Worm (Caenorhabditis elegans): ENCODE results near the gene mms-19.
A peak's percentile ranks its signal among the peaks of the same experiment; 100 is the strongest.

The mms-19 gene

DNA sequence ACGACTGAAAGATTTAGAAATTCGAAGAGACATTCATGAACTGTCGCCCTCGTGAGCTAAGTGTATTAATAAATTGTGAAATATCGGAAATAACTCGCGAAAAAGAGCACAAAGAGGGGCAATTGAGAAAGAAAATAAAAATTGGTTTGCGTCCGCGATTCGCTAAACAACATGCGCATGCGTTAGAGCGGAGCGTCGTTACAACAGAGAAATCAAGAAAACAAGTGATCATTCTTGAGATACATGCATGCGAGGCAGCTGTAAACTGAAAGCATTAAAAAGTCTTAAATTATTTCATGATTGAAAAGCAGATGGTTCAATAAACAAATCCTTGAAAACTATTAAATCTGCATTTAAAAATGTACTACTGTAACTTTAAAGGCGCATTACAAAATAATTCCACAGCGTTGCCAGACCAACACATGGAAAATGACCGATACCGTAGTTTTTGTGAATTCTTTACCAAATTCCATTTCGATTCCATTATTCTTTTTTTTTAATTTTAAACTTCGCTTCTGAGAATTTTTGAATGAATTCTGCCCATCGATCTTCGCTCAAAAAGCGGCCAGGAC is 22.2 kb downstream of the mms-19 start, which contains the start of the genes cox-16 and syp-2 (continued):
- TF ChIP-seq somi-1 (GFP tag; optimal IDR thresholded peaks at IDR 0.05) = no peak
- no peak for TF ChIP-seq ztf-26 (tag; optimal IDR thresholded peaks at IDR 0.05)
- TF ChIP-seq nfya-1 (tag; optimal IDR thresholded peaks at IDR 0.05; ENCODE audit: borderline replicate concordance, insufficient read depth) = no peak
- no peak for TF ChIP-seq lsy-27 (tag; optimal IDR thresholded peaks at IDR 0.05; ENCODE audit: borderline replicate concordance, insufficient read depth)
- TF ChIP-seq ztf-25 (GFP tag; IDR thresholded peaks at IDR 0.05) = no peak
- no peak for TF ChIP-seq B0035.1 (tag; optimal IDR thresholded peaks at IDR 0.05)
- no peak for TF ChIP-seq F55B11.4 (tag; optimal IDR thresholded peaks at IDR 0.05; ENCODE audit: borderline replicate concordance, insufficient read depth)
- no peak for TF ChIP-seq ceh-58 (GFP tag; IDR thresholded peaks at IDR 0.05)
- no peak for TF ChIP-seq mxl-1 (tag; optimal IDR thresholded peaks at IDR 0.05)
- TF ChIP-seq ekl-4 (GFP tag; IDR thresholded peaks at IDR 0.05) = no peak
- no peak for TF ChIP-seq ztf-28 (GFP tag; IDR thresholded peaks at IDR 0.05)
- TF ChIP-seq repo-1 (tag; optimal IDR thresholded peaks at IDR 0.05) = no peak
- TF ChIP-seq akir-1 (GFP tag; optimal IDR thresholded peaks at IDR 0.05) = no peak
- no peak for TF ChIP-seq T26A5.8 (tag; optimal IDR thresholded peaks at IDR 0.05)
- no peak for TF ChIP-seq C06A6.2 (GFP tag; conservative IDR thresholded peaks at IDR 0.05)
- no peak for TF ChIP-seq nhr-27 (tag; optimal IDR thresholded peaks at IDR 0.05)
- TF ChIP-seq hmg-1.2 (GFP tag; IDR thresholded peaks at IDR 0.05) = peak; percentile 25; the same call in 1 of the 2 replicates
- no peak for TF ChIP-seq K11D2.4 (GFP tag; IDR thresholded peaks at IDR 0.05)
- TF ChIP-seq F49E8.2 (tag; optimal IDR thresholded peaks at IDR 0.05; ENCODE audit: insufficient read depth) = peak; percentile 67
- TF ChIP-seq cebp-1 (GFP tag; IDR thresholded peaks at IDR 0.05) = no peak
- no peak for TF ChIP-seq cebp-1 (tag; optimal IDR thresholded peaks at IDR 0.05)

DNA sequence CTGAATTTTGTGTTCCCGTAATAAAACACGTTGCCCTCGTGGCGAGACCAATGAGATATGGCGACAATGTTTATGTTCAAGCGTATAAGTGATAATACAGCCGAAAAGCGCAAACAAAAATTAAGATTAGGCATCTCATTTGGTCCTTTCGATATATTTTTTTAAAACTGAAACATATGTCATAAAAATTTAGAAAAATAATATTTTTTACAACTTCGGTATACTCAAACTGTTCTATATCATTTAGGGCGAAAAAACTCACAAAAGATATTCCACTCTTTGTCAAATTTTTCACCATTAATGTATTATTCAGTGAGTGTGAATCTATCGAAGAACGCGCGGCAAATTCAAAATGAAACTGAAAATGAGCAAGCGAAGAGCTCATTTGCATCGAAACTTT is 24.4 kb downstream of the mms-19 start, which contains the start of gene cft-1:
Gene cft-1, plus strand, starts transcription at position 301 of the 400 bp plus-strand sequence.
- TF ChIP-seq ccch-3 (GFP tag; optimal IDR thresholded peaks at IDR 0.05) (no peak), ztf-28 (GFP tag; IDR thresholded peaks at IDR 0.05) (no peak), hmg-20 (GFP tag; IDR thresholded peaks at IDR 0.05) (no peak), hmg-1.2 (GFP tag; IDR thresholded peaks at IDR 0.05) (no peak), mes-4 (tag; optimal IDR thresholded peaks at IDR 0.05) (no peak), F10E7.11 (tag; optimal IDR thresholded peaks at IDR 0.05) (no peak), hrde-1 (tag; optimal IDR thresholded peaks at IDR 0.05; ENCODE audit: borderline replicate concordance) (no peak), snpc-1.1 (tag; optimal IDR thresholded peaks at IDR 0.05; ENCODE audit: insufficient read depth) (no peak), F49E8.2 (tag; optimal IDR thresholded peaks at IDR 0.05; ENCODE audit: insufficient read depth) (no peak), unc-62 (GFP tag; optimal IDR thresholded peaks at IDR 0.05) (no peak), Y95B8A.8 (GFP tag; IDR thresholded peaks at IDR 0.05) (no peak)

DNA sequence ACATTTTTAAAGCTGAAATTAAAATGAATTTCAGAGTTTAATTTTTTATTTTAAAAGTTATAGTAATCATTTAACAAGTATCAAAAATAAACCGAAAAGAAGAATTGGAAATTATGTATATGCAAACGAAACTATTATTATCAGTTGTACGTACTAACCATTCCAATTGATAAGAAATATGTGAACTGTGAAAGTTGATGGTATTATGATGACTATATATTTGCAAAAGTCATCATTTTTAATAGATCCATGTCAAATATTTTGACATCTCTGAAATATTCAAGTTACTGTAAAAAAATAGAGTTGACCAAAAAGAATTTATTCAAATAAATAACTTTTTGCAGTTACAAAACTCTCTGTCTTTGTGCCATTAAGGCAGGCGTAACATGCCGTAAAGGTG is 33.9 kb downstream of the mms-19 start, which contains the start of gene ugt-48:
Gene ugt-48, minus strand, starts transcription at position 12 of the 400 bp plus-strand sequence.
- TF ChIP-seq nfyb-1 (GFP tag; IDR thresholded peaks at IDR 0.05) = no peak
- no peak for TF ChIP-seq ztf-22 (GFP tag; optimal IDR thresholded peaks at IDR 0.05)
- TF ChIP-seq snpc-4 (GFP tag; optimal IDR thresholded peaks at IDR 0.05) = no peak
- no peak for TF ChIP-seq snpc-4 (tag; optimal IDR thresholded peaks at IDR 0.05)
- TF ChIP-seq T07F8.4 (tag; optimal IDR thresholded peaks at IDR 0.05) = no peak

Data from whole organism, young adult.